Fruit fly (Drosophila melanogaster): ENCODE data around the gene CG34279.
A peak's percentile ranks its signal among the peaks of the same experiment; 100 is the strongest.

CG34279 gene

dm6 chr3R:17413601-17414000 lies 10.5 kb upstream of the CG34279 start, which contains the start of gene CG42822:
Gene CG42822, plus strand, starts transcription at chr3R:17413901.
- no peak for TF ChIP-seq CG1620 (GFP tag; optimal IDR thresholded peaks at IDR 0.05)

dm6 chr3R:17412458-17413127 lies 9.5 kb upstream of the CG34279 start, which contains the start of gene CG42821:
Gene CG42821, plus strand, starts transcription at chr3R:17413077.
- TF ChIP-seq CG11617 (GFP tag; optimal IDR thresholded peaks at IDR 0.05) (no peak), CG12768 (GFP tag; optimal IDR thresholded peaks at IDR 0.05) (no peak), tj (GFP tag; optimal IDR thresholded peaks at IDR 0.05) (no peak), bab1 (GFP tag; optimal IDR thresholded peaks at IDR 0.05) (peak; percentile 23), CG7101 (tag; optimal IDR thresholded peaks at IDR 0.05) (no peak), CG33017 (tag; optimal IDR thresholded peaks at IDR 0.05) (no peak), toe (GFP tag; optimal IDR thresholded peaks at IDR 0.05) (no peak), CG14711 (tag; optimal IDR thresholded peaks at IDR 0.05) (peak; percentile 29)

dm6 chr3R:17410808-17411207 lies 7.7 kb upstream of the CG34279 start, which contains the start of gene CG5863:
Gene CG5863, plus strand, starts transcription at chr3R:17411108.
- TF ChIP-seq CG33017 (tag; optimal IDR thresholded peaks at IDR 0.05), result no peak
- no peak for TF ChIP-seq Mnt (GFP tag; optimal IDR thresholded peaks at IDR 0.05)
- no peak for TF ChIP-seq Hr96 (GFP tag; optimal IDR thresholded peaks at IDR 0.05)

- TF ChIP-seq cnc (optimal IDR thresholded peaks at IDR 0.05) (no peak), CG7101 (tag; optimal IDR thresholded peaks at IDR 0.05) (no peak), Mnt (GFP tag; optimal IDR thresholded peaks at IDR 0.05) (no peak), Hr96 (GFP tag; optimal IDR thresholded peaks at IDR 0.05) (no peak), kay (GFP tag; ENCODE audit: borderline replicate concordance) (no peak), CG5204 (GFP tag; optimal IDR thresholded peaks at IDR 0.05) (no peak), bab1 (GFP tag; optimal IDR thresholded peaks at IDR 0.05) (no peak), cic (GFP tag; optimal IDR thresholded peaks at IDR 0.05) (no peak), CG7045 (GFP tag; optimal IDR thresholded peaks at IDR 0.05) (no peak)
Measured at dm6 chr3R:17409319-17409718, 6.2 kb upstream of the CG34279 start, which contains the start of gene CG5860. Gene CG5860, plus strand, starts transcription at chr3R:17409619.

- TF ChIP-seq CG11617 (GFP tag; optimal IDR thresholded peaks at IDR 0.05), result no peak
- TF ChIP-seq Clk (GFP tag; optimal IDR thresholded peaks at IDR 0.05), result no peak
- TF ChIP-seq Mnt (GFP tag; optimal IDR thresholded peaks at IDR 0.05), result no peak
- no peak for TF ChIP-seq Hr96 (GFP tag; optimal IDR thresholded peaks at IDR 0.05)
Measured at dm6 chr3R:17407576-17407975, 4.5 kb upstream of the CG34279 start, which contains the start of gene CG17283. Gene CG17283, plus strand, starts transcription at chr3R:17407876.

- TF ChIP-seq CG12768 (GFP tag; optimal IDR thresholded peaks at IDR 0.05), result no peak
- no peak for TF ChIP-seq Mnt (GFP tag; optimal IDR thresholded peaks at IDR 0.05)
- TF ChIP-seq ovo (GFP tag; optimal IDR thresholded peaks at IDR 0.05), result no peak
- no peak for TF ChIP-seq CG11617 (GFP tag; optimal IDR thresholded peaks at IDR 0.05)
- TF ChIP-seq CG1620 (GFP tag; optimal IDR thresholded peaks at IDR 0.05), result no peak
- TF ChIP-seq bab1 (GFP tag; optimal IDR thresholded peaks at IDR 0.05), result no peak
- TF ChIP-seq toe (GFP tag; optimal IDR thresholded peaks at IDR 0.05), result no peak
- TF ChIP-seq CG5204 (GFP tag; optimal IDR thresholded peaks at IDR 0.05), result no peak
- no peak for TF ChIP-seq pad (GFP tag; optimal IDR thresholded peaks at IDR 0.05)
- TF ChIP-seq tj (GFP tag; optimal IDR thresholded peaks at IDR 0.05), result no peak
- TF ChIP-seq cnc (optimal IDR thresholded peaks at IDR 0.05), result no peak
- no peak for TF ChIP-seq CG7101 (tag; optimal IDR thresholded peaks at IDR 0.05)
- TF ChIP-seq Crg-1 (GFP tag; optimal IDR thresholded peaks at IDR 0.05), result no peak
- TF ChIP-seq CG33017 (tag; optimal IDR thresholded peaks at IDR 0.05), result no peak
Measured at dm6 chr3R:17406411-17406810, 3.3 kb upstream of the CG34279 start, which contains the start of the genes CG42824 and CG42798. Gene CG42824, minus strand, starts transcription at chr3R:17406511. Gene CG42798, plus strand, starts transcription at chr3R:17406678.

- no peak for TF ChIP-seq Hr96 (GFP tag; optimal IDR thresholded peaks at IDR 0.05)
- no peak for TF ChIP-seq toe (GFP tag; optimal IDR thresholded peaks at IDR 0.05)
Measured at dm6 chr3R:17405009-17405408, 1.9 kb upstream of the CG34279 start, which contains the start of gene CG42823. Gene CG42823, minus strand, starts transcription at chr3R:17405109.

- no peak for TF ChIP-seq CG14711 (tag; optimal IDR thresholded peaks at IDR 0.05)
- TF ChIP-seq cic (GFP tag; optimal IDR thresholded peaks at IDR 0.05), result no peak
- no peak for TF ChIP-seq CG12768 (GFP tag; optimal IDR thresholded peaks at IDR 0.05)
- no peak for TF ChIP-seq CG7101 (tag; optimal IDR thresholded peaks at IDR 0.05)
- no peak for TF ChIP-seq ovo (GFP tag; optimal IDR thresholded peaks at IDR 0.05)
- TF ChIP-seq Hr96 (GFP tag; optimal IDR thresholded peaks at IDR 0.05), result no peak
- TF ChIP-seq Mnt (GFP tag; optimal IDR thresholded peaks at IDR 0.05), result no peak
- TF ChIP-seq CG5204 (GFP tag; optimal IDR thresholded peaks at IDR 0.05), result no peak
- no peak for TF ChIP-seq bab1 (GFP tag; optimal IDR thresholded peaks at IDR 0.05)
- TF ChIP-seq CG1620 (GFP tag; optimal IDR thresholded peaks at IDR 0.05), result no peak
- no peak for TF ChIP-seq kay (GFP tag; ENCODE audit: borderline replicate concordance)
- no peak for TF ChIP-seq pad (GFP tag; optimal IDR thresholded peaks at IDR 0.05)
- TF ChIP-seq tj (GFP tag; optimal IDR thresholded peaks at IDR 0.05), result no peak
- TF ChIP-seq cnc (optimal IDR thresholded peaks at IDR 0.05), result no peak
- TF ChIP-seq CG33017 (tag; optimal IDR thresholded peaks at IDR 0.05), result no peak
Measured at dm6 chr3R:17404155-17404554, 1.1 kb upstream of the CG34279 start.
